Worm (Caenorhabditis elegans) whole organism, L4 larva: ENCODE data around the gene dpr-1.

Experiments used
- F49E8.2 ChIP-seq: sonication (generic microtip); optimal IDR thresholded peaks from 2 replicates; lab custom pipeline; 2016; ENCODE audit warnings: missing compliant biosample characterization, mild to moderate bottlenecking, missing genetic modification characterization, borderline replicate concordance
- Y48G9A.11 ChIP-seq: fragments of 200-800 bp; sonication (Bioruptor generic); IDR thresholded peaks from 2 replicates; pipeline ENCODE4 v1.3.6; 2022; ENCODE audit warnings: missing genetic modification reagents, missing genetic modification characterization, missing compliant biosample characterization
- Y5F2A.4 ChIP-seq: fragments of 200-800 bp; sonication (Bioruptor generic); optimal IDR thresholded peaks from 2 replicates; lab custom pipeline; 2018; ENCODE audit warnings: mild to moderate bottlenecking, missing genetic modification characterization, missing compliant biosample characterization
- Y75B8A.6 ChIP-seq: fragments of 200-800 bp; sonication (Bioruptor generic); IDR thresholded peaks from 2 replicates; pipeline ENCODE4 v1.3.6; 2022; ENCODE audit warnings: missing genetic modification reagents, missing genetic modification characterization, missing compliant biosample characterization
- aha-1 ChIP-seq: fragments of 150-350 bp; peaks from one replicate; lab custom pipeline; 2014; ENCODE audit warnings: missing biosample characterization, missing genetic modification characterization
- aly-2 ChIP-seq: sonication (generic microtip); optimal IDR thresholded peaks from 2 replicates; lab custom pipeline; 2018; ENCODE audit warnings: missing biosample characterization, missing genetic modification characterization
- ceh-28 ChIP-seq: fragments of 150-350 bp; optimal IDR thresholded peaks from 2 replicates; lab custom pipeline; 2014; ENCODE audit warnings: missing biosample characterization, missing genetic modification reagents, missing genetic modification characterization
- ceh-32 ChIP-seq: sonication (generic microtip); optimal IDR thresholded peaks from 2 replicates; lab custom pipeline; 2016; ENCODE audit warnings: mild to moderate bottlenecking, missing genetic modification characterization, missing compliant biosample characterization; ENCODE audit not compliant: poor library complexity
- ceh-62 ChIP-seq: sonication (generic microtip); optimal IDR thresholded peaks from 2 replicates; lab custom pipeline; 2017; ENCODE audit warnings: missing biosample characterization, missing genetic modification characterization
- daf-16 ChIP-seq, 3 experiments: sonication (generic microtip); optimal IDR thresholded peaks; 2 replicates each; lab custom pipeline; 2016 to 2017; ENCODE audit warnings: missing genetic modification characterization in 3 of 3, missing genetic modification reagents in 3 of 3, mild to moderate bottlenecking in 2 of 3, missing compliant biosample characterization in 2 of 3, missing biosample characterization in 1 of 3, moderate library complexity in 1 of 3
- daf-19 ChIP-seq: fragments of 200-800 bp; sonication (Bioruptor generic); conservative IDR thresholded peaks from 2 replicates; pipeline ENCODE4 v1.3.6; 2022; ENCODE audit warnings: missing genetic modification characterization, missing compliant biosample characterization
- dmd-6 ChIP-seq: fragments of 200-800 bp; sonication (Bioruptor generic); IDR thresholded peaks from 2 replicates; pipeline ENCODE4 v1.3.6; 2022; ENCODE audit warnings: missing genetic modification reagents, missing genetic modification characterization, missing compliant biosample characterization
- duxl-1 ChIP-seq: sonication (generic microtip); optimal IDR thresholded peaks from 2 replicates; lab custom pipeline; 2016; ENCODE audit warnings: mild to moderate bottlenecking, missing genetic modification characterization, moderate library complexity, missing compliant biosample characterization; ENCODE audit not compliant: poor library complexity
- dve-1 ChIP-seq: sonication (generic microtip); optimal IDR thresholded peaks from 2 replicates; lab custom pipeline; 2017; ENCODE audit warnings: antibody characterized with exemption, mild to moderate bottlenecking, missing genetic modification characterization, missing compliant biosample characterization; ENCODE audit not compliant: insufficient read depth
- hif-1 ChIP-seq, 2 experiments: sonication (generic microtip); optimal IDR thresholded peaks; 2 replicates each; lab custom pipeline; 2016 to 2017; ENCODE audit warnings: missing compliant biosample characterization in 2 of 2, missing genetic modification characterization in 2 of 2, missing genetic modification reagents in 2 of 2, missing genotype in 2 of 2, mild to moderate bottlenecking in 1 of 2
- hlh-11 ChIP-seq: fragments of 200-800 bp; sonication (Bioruptor generic); optimal IDR thresholded peaks from 2 replicates; lab custom pipeline; 2018; ENCODE audit warnings: mild to moderate bottlenecking, missing genetic modification characterization, missing compliant biosample characterization
- lin-1 ChIP-seq: fragments of 200-800 bp; sonication (Bioruptor generic); IDR thresholded peaks from 2 replicates; pipeline ENCODE4 v1.3.6; 2022; ENCODE audit warnings: missing genetic modification reagents, missing genetic modification characterization, missing compliant biosample characterization
- madf-5 ChIP-seq, 2 experiments: fragments of 200-800 bp; sonication (Bioruptor generic); IDR thresholded peaks; 2 replicates each; pipeline ENCODE4 v1.3.6; 2022; ENCODE audit warnings: missing compliant biosample characterization in 2 of 2, missing genetic modification characterization in 2 of 2
- mes-2 ChIP-seq: sonication (generic microtip); optimal IDR thresholded peaks from 2 replicates; lab custom pipeline; 2016; ENCODE audit warnings: missing genotype, mild to moderate bottlenecking, missing genetic modification characterization, missing compliant biosample characterization; ENCODE audit not compliant: poor library complexity, severe bottlenecking
- nhr-102 ChIP-seq: sonication (generic microtip); optimal IDR thresholded peaks from 2 replicates; lab custom pipeline; 2016; ENCODE audit warnings: mild to moderate bottlenecking, missing genetic modification characterization, moderate library complexity, missing compliant biosample characterization
- nhr-237 ChIP-seq: sonication (generic microtip); optimal IDR thresholded peaks from 2 replicates; lab custom pipeline; 2017; ENCODE audit warnings: missing biosample characterization, missing genetic modification characterization
- nhr-28 ChIP-seq: fragments of 150-350 bp; optimal IDR thresholded peaks from 2 replicates; lab custom pipeline; 2014; ENCODE audit warnings: missing biosample characterization, missing genetic modification characterization
- nhr-42 ChIP-seq: fragments of 200-800 bp; sonication (Bioruptor generic); IDR thresholded peaks from 2 replicates; pipeline ENCODE4 v1.3.6; 2022; ENCODE audit warnings: missing genetic modification characterization, missing compliant biosample characterization
- nhr-48 ChIP-seq: sonication (generic microtip); optimal IDR thresholded peaks from 2 replicates; lab custom pipeline; 2016; ENCODE audit warnings: mild to moderate bottlenecking, missing genetic modification characterization, missing compliant biosample characterization
- nhr-6 ChIP-seq: fragments of 150-350 bp; optimal IDR thresholded peaks from 2 replicates; lab custom pipeline; 2014; ENCODE audit warnings: missing biosample characterization, missing genetic modification characterization
- nhr-77 ChIP-seq: fragments of 150-350 bp; optimal IDR thresholded peaks from 2 replicates; lab custom pipeline; 2014; ENCODE audit warnings: missing biosample characterization, missing genetic modification characterization
- php-3 ChIP-seq: fragments of 200-800 bp; sonication (Bioruptor generic); IDR thresholded peaks from 2 replicates; pipeline ENCODE4 v1.3.6; 2022; ENCODE audit warnings: missing genetic modification reagents, missing genetic modification characterization, missing compliant biosample characterization
- pqm-1 ChIP-seq: sonication (generic microtip); optimal IDR thresholded peaks from 2 replicates; lab custom pipeline; 2017; ENCODE audit warnings: missing biosample characterization, missing genetic modification characterization
- saeg-2 ChIP-seq: fragments of 200-800 bp; sonication (Bioruptor generic); IDR thresholded peaks from 2 replicates; pipeline ENCODE4 v1.3.6; 2022; ENCODE audit warnings: missing genetic modification reagents, missing genetic modification characterization, missing compliant biosample characterization
- skn-1 ChIP-seq: fragments of 150-350 bp; optimal IDR thresholded peaks from 2 replicates; lab custom pipeline; 2014; ENCODE audit warnings: missing biosample characterization, missing genetic modification characterization
- tra-1 ChIP-seq: fragments of 200-800 bp; sonication (Bioruptor generic); IDR thresholded peaks from 2 replicates; pipeline ENCODE4 v1.3.6; 2022; ENCODE audit warnings: missing genetic modification reagents, missing genetic modification characterization, missing compliant biosample characterization
- unc-62 ChIP-seq, 3 experiments: fragments of 150-350 bp in 1 of 3; sonication (generic microtip); optimal IDR thresholded peaks in 2 of 3; peaks in 1 of 3; 1 replicate in 1 of 3; 2 replicates in 2 of 3; lab custom pipeline; 2014 to 2017; ENCODE audit warnings: missing biosample characterization in 3 of 3, missing genetic modification characterization in 3 of 3, missing genetic modification reagents in 3 of 3, missing genotype in 1 of 3
- vab-7 ChIP-seq: fragments of 200-800 bp; sonication (Bioruptor generic); IDR thresholded peaks from 2 replicates; pipeline ENCODE4 v1.3.6; 2022; ENCODE audit warnings: missing genetic modification reagents, missing genetic modification characterization, missing compliant biosample characterization
- zag-1 ChIP-seq: fragments of 150-350 bp; optimal IDR thresholded peaks from 2 replicates; lab custom pipeline; 2014; ENCODE audit warnings: missing biosample characterization, missing genetic modification characterization
- ztf-11 ChIP-seq: fragments of 150-350 bp; optimal IDR thresholded peaks from 2 replicates; lab custom pipeline; 2014; ENCODE audit warnings: missing biosample characterization, missing genetic modification characterization
- ztf-7 ChIP-seq: fragments of 150-350 bp; optimal IDR thresholded peaks from 2 replicates; lab custom pipeline; 2014; ENCODE audit warnings: missing biosample characterization, missing genetic modification characterization

dpr-1 gene

ce11 chrV:13899213-13899612, 42.8 kb downstream of the dpr-1 start, which contains the start of gene oac-3:
Gene oac-3, plus strand, starts transcription at chrV:13899513.
- TF ChIP-seq F49E8.2 (no peak), nhr-42 (GFP tag; lab: Robert Waterston, UW) (no peak), Y75B8A.6 (GFP tag; lab: Robert Waterston, UW) (no peak), hif-1 (tag; optimal IDR thresholded peaks at IDR 0.05; lab: Kevin White, UChicago) (no peak), daf-19 (GFP tag; lab: Robert Waterston, UW) (no peak), vab-7 (GFP tag; lab: Robert Waterston, UW) (no peak), aly-2 (no peak), nhr-48 (tag; lab: Kevin White, UChicago) (no peak), duxl-1 (tag; lab: Kevin White, UChicago) (no peak)

- TF ChIP-seq ztf-7 (tag; lab: Kevin White, UChicago) (no peak), unc-62 (GFP tag; optimal IDR thresholded peaks at IDR 0.05 in 1 of 2; lab: Kevin White, UChicago) (no peak), unc-62 (tag; optimal IDR thresholded peaks at IDR 0.05; lab: Kevin White, UChicago) (no peak), dmd-6 (GFP tag; lab: Robert Waterston, UW) (0 out of 2 replicates have a peak, but pooled peaks have one; percentile 11), dve-1 (tag; lab: Kevin White, UChicago) (peak; percentile 19), nhr-102 (tag; lab: Kevin White, UChicago) (no peak), aha-1 (tag; lab: Kevin White, UChicago) (peak; percentile 49), saeg-2 (GFP tag; lab: Robert Waterston, UW) (0 out of 2 replicates have a peak, but pooled peaks have one; percentile 33), daf-16 (GFP tag; optimal IDR thresholded peaks at IDR 0.05; lab: Kevin White, UChicago) (no peak), daf-16 (tag; optimal IDR thresholded peaks at IDR 0.05; lab: Kevin White, UChicago) (peak; percentile 39), nhr-28 (peak; percentile 93), pqm-1 (tag; lab: Kevin White, UChicago) (peak; percentile 12), duxl-1 (tag; lab: Kevin White, UChicago) (no peak), hlh-11 (peak; percentile 15), ceh-28 (no peak), nhr-77 (tag; lab: Kevin White, UChicago) (peak; percentile 69)
- TF ChIP-seq, all 104 proteins: peak for 9
Measured at ce11 chrV:13898356-13898755, 43.6 kb downstream of the dpr-1 start, which contains the start of gene cyp-35C1. Gene cyp-35C1, minus strand, starts transcription at chrV:13898487.

ce11 chrV:13893583-13893982, 48.4 kb downstream of the dpr-1 start:
- TF ChIP-seq php-3 (peak; percentile 86), lin-1 (GFP tag; lab: Robert Waterston, UW) (peak; percentile 80), mes-2 (tag; lab: Kevin White, UChicago) (no peak), Y48G9A.11 (GFP tag; lab: Robert Waterston, UW) (no peak), Y5F2A.4 (no peak), madf-5 (GFP tag; IDR thresholded peaks at IDR 0.05; lab: Robert Waterston, UW) (no peak), nhr-42 (GFP tag; lab: Robert Waterston, UW) (no peak), skn-1 (tag; lab: Kevin White, UChicago) (no peak), ceh-32 (tag; lab: Kevin White, UChicago) (no peak), zag-1 (tag; lab: Kevin White, UChicago) (no peak), dve-1 (tag; lab: Kevin White, UChicago) (peak; percentile 53), aha-1 (tag; lab: Kevin White, UChicago) (peak; percentile 75), tra-1 (GFP tag; lab: Robert Waterston, UW) (0 out of 2 replicates have a peak, but pooled peaks have one; percentile 10), nhr-237 (tag; lab: Kevin White, UChicago) (no peak), nhr-28 (peak; percentile 65), pqm-1 (tag; lab: Kevin White, UChicago) (peak; percentile 88), ceh-62 (tag; lab: Kevin White, UChicago) (no peak), hif-1 (tag; optimal IDR thresholded peaks at IDR 0.05; lab: Kevin White, UChicago) (no peak), nhr-77 (tag; lab: Kevin White, UChicago) (peak; percentile 61), ztf-11 (no peak), nhr-6 (tag; lab: Kevin White, UChicago) (peak; percentile 12), hlh-11 (peak; percentile 62), dmd-6 (GFP tag; lab: Robert Waterston, UW) (peak; percentile 87), duxl-1 (tag; lab: Kevin White, UChicago) (peak; percentile 6)
- TF ChIP-seq, all 104 proteins: peak for 12
